Fruit fly (Drosophila melanogaster) whole organism, embryonic: ENCODE measurements around the gene BORCS6.
A peak's percentile ranks its signal among the peaks of the same experiment; 100 is the strongest.

ENCODE experiments used
- ATbp ChIP-seq: fragments of 200-800 bp; sonication (Bioruptor generic); optimal IDR thresholded peaks from 2 replicates; lab custom pipeline; 2017; ENCODE audit warnings: missing biosample characterization, mild to moderate bottlenecking, missing genetic modification characterization, missing genetic modification reagents
- Blimp-1 ChIP-seq: fragments of 200-800 bp; sonication (Bioruptor generic); optimal IDR thresholded peaks from 3 replicates; lab custom pipeline; 2018; ENCODE audit warnings: missing biosample characterization, missing genetic modification characterization, mild to moderate bottlenecking, moderate library complexity, missing genetic modification reagents
- CG10565 ChIP-seq: fragments of 200-800 bp; sonication (Bioruptor generic); optimal IDR thresholded peaks from 3 replicates; lab custom pipeline; 2016; ENCODE audit warnings: missing biosample characterization, mild to moderate bottlenecking, missing genetic modification characterization
- CG11504 ChIP-seq: fragments of 200-800 bp; sonication (Bioruptor generic); optimal IDR thresholded peaks from 3 replicates; lab custom pipeline; 2019; ENCODE audit warnings: missing biosample characterization, mild to moderate bottlenecking, missing genetic modification characterization, moderate library complexity
- CG12769 ChIP-seq: fragments of 200-800 bp; sonication (Bioruptor generic); optimal IDR thresholded peaks from 2 replicates; lab custom pipeline; 2019; ENCODE audit warnings: missing biosample characterization, mild to moderate bottlenecking, missing genetic modification characterization, moderate library complexity
- CG13894 ChIP-seq: fragments of 200-800 bp; sonication (Bioruptor generic); optimal IDR thresholded peaks from 3 replicates; lab custom pipeline; 2018; ENCODE audit warnings: missing biosample characterization, mild to moderate bottlenecking, missing genetic modification characterization, moderate library complexity
- CG14441 ChIP-seq: fragments of 200-800 bp; sonication (Bioruptor generic); IDR thresholded peaks from 2 replicates; pipeline ENCODE4 v1.3.6; 2022; ENCODE audit warnings: missing biosample characterization, missing genetic modification characterization
- CG15269 ChIP-seq: fragments of 200-800 bp; sonication (Bioruptor generic); optimal IDR thresholded peaks from 2 replicates; lab custom pipeline; 2018; ENCODE audit warnings: missing biosample characterization, mild to moderate bottlenecking, missing genetic modification characterization, moderate library complexity
- CG1529 ChIP-seq: fragments of 200-800 bp; sonication (Bioruptor generic); optimal IDR thresholded peaks from 3 replicates; lab custom pipeline; 2018; ENCODE audit warnings: missing biosample characterization, missing genetic modification characterization
- CG17186 ChIP-seq: fragments of 200-800 bp; sonication (Bioruptor generic); optimal IDR thresholded peaks from 3 replicates; lab custom pipeline; 2017; ENCODE audit warnings: missing biosample characterization, missing genetic modification reagents, missing genetic modification characterization
- CG30431 ChIP-seq: fragments of 200-800 bp; sonication (Bioruptor generic); optimal IDR thresholded peaks from 2 replicates; lab custom pipeline; 2017; ENCODE audit warnings: missing biosample characterization, missing genetic modification characterization
- CG3281 ChIP-seq: fragments of 200-800 bp; sonication (Bioruptor generic); optimal IDR thresholded peaks from 3 replicates; lab custom pipeline; 2017; ENCODE audit warnings: missing biosample characterization, mild to moderate bottlenecking, missing genetic modification characterization
- CG3407 ChIP-seq: fragments of 200-800 bp; sonication (Bioruptor generic); optimal IDR thresholded peaks from 2 replicates; lab custom pipeline; 2018; ENCODE audit warnings: missing biosample characterization, mild to moderate bottlenecking, missing genetic modification characterization
- CG3995 ChIP-seq: fragments of 200-800 bp; sonication (Bioruptor generic); optimal IDR thresholded peaks from 3 replicates; lab custom pipeline; 2016; ENCODE audit warnings: missing biosample characterization, missing genetic modification characterization
- CG4617 ChIP-seq: fragments of 200-800 bp; sonication (Bioruptor generic); optimal IDR thresholded peaks from 3 replicates; lab custom pipeline; 2016; ENCODE audit warnings: missing biosample characterization, missing genetic modification characterization, borderline replicate concordance
- CG6813 ChIP-seq: fragments of 200-800 bp; sonication (Bioruptor generic); optimal IDR thresholded peaks from 2 replicates; lab custom pipeline; 2017; ENCODE audit warnings: missing biosample characterization, missing genetic modification characterization, mild to moderate bottlenecking, moderate library complexity, missing genetic modification reagents
- D19A ChIP-seq: fragments of 200-800 bp; optimal IDR thresholded peaks from 3 replicates; lab custom pipeline; 2019; ENCODE audit warnings: missing biosample characterization, mild to moderate bottlenecking, missing genetic modification characterization, moderate library complexity
- Dad ChIP-seq: fragments of 200-800 bp; sonication (Bioruptor generic); optimal IDR thresholded peaks from 3 replicates; lab custom pipeline; 2016; ENCODE audit warnings: missing biosample characterization, missing genetic modification characterization
- Hand ChIP-seq: fragments of 200-800 bp; sonication (Bioruptor generic); optimal IDR thresholded peaks from 2 replicates; lab custom pipeline; 2017; ENCODE audit warnings: mild to moderate bottlenecking, missing biosample characterization, missing genetic modification reagents, missing genetic modification characterization
- Neu2 ChIP-seq: fragments of 200-800 bp; sonication (Bioruptor generic); optimal IDR thresholded peaks from 3 replicates; lab custom pipeline; 2016; ENCODE audit warnings: missing biosample characterization, missing genetic modification characterization, borderline replicate concordance
- Stat92E ChIP-seq, 3 experiments: fragments of >200 bp in 2 of 3; fragments of 200-800 bp in 1 of 3; sonication (Bioruptor generic) in 1 of 3; optimal IDR thresholded peaks; 2 replicates each; lab custom pipeline; 2017 to 2019; ENCODE audit warnings: missing biosample characterization in 3 of 3, missing genetic modification characterization in 3 of 3, mild to moderate bottlenecking in 1 of 3, moderate library complexity in 1 of 3
- bbx ChIP-seq: fragments of 200-800 bp; sonication (Bioruptor generic); IDR thresholded peaks from 2 replicates; pipeline ENCODE4 v1.3.6; 2022; ENCODE audit warnings: missing biosample characterization, missing genetic modification characterization; ENCODE audit not compliant: partially characterized antibody
- caup ChIP-seq: fragments of 200-800 bp; sonication (Bioruptor generic); optimal IDR thresholded peaks from 3 replicates; lab custom pipeline; 2017; ENCODE audit warnings: missing biosample characterization, mild to moderate bottlenecking, missing genetic modification characterization, moderate library complexity; ENCODE audit not compliant: severe bottlenecking
- chinmo ChIP-seq: fragments of 200-800 bp; sonication (Bioruptor generic); IDR thresholded peaks from 4 replicates; pipeline ENCODE4 v1.3.6; 2022; ENCODE audit warnings: missing biosample characterization, missing genetic modification characterization; ENCODE audit not compliant: partially characterized antibody
- croc ChIP-seq: fragments of 200-800 bp; sonication (Bioruptor generic); conservative IDR thresholded peaks from 3 replicates; pipeline ENCODE4 v1.3.6; 2022; ENCODE audit warnings: missing biosample characterization, missing genetic modification characterization
- crol ChIP-seq: fragments of 200-800 bp; sonication (Bioruptor generic); IDR thresholded peaks from 2 replicates; pipeline ENCODE4 v1.3.6; 2022; ENCODE audit warnings: missing biosample characterization, missing genetic modification characterization
- cwo ChIP-seq: fragments of 200-800 bp; sonication (Bioruptor generic); optimal IDR thresholded peaks from 3 replicates; lab custom pipeline; 2017; ENCODE audit warnings: missing biosample characterization, missing genetic modification characterization, mild to moderate bottlenecking, moderate library complexity, missing genetic modification reagents
- dysf ChIP-seq: fragments of 200-800 bp; sonication (Bioruptor generic); IDR thresholded peaks from 3 replicates; pipeline ENCODE4 v1.3.6; 2022; ENCODE audit warnings: missing biosample characterization, missing genetic modification characterization
- gcm ChIP-seq: fragments of 200-800 bp; sonication (Bioruptor generic); optimal IDR thresholded peaks from 2 replicates; lab custom pipeline; 2019; ENCODE audit warnings: missing biosample characterization, mild to moderate bottlenecking, missing genetic modification characterization, moderate library complexity
- klu ChIP-seq: fragments of 200-800 bp; sonication (Bioruptor generic); IDR thresholded peaks from 2 replicates; pipeline ENCODE4 v1.3.6; 2022; ENCODE audit warnings: missing biosample characterization, missing genetic modification characterization
- kni ChIP-seq: fragments of 200-800 bp; sonication (Bioruptor generic); optimal IDR thresholded peaks from 3 replicates; lab custom pipeline; 2017; ENCODE audit warnings: mild to moderate bottlenecking, missing biosample characterization, missing genetic modification reagents, missing genetic modification characterization
- mirr ChIP-seq: fragments of 200-800 bp; sonication (Bioruptor generic); optimal IDR thresholded peaks from 3 replicates; lab custom pipeline; 2018; ENCODE audit warnings: missing biosample characterization, mild to moderate bottlenecking, missing genetic modification characterization
- psq ChIP-seq: fragments of 200-800 bp; sonication (Bioruptor generic); optimal IDR thresholded peaks from 2 replicates; lab custom pipeline; 2017; ENCODE audit warnings: missing biosample characterization, missing genetic modification characterization
- row ChIP-seq: fragments of 200-800 bp; sonication (Bioruptor generic); IDR thresholded peaks from 3 replicates; pipeline ENCODE4 v1.3.6; 2022; ENCODE audit warnings: missing biosample characterization, missing genetic modification characterization
- sd ChIP-seq: fragments of 200-800 bp; sonication (Bioruptor generic); optimal IDR thresholded peaks from 3 replicates; lab custom pipeline; 2018; ENCODE audit warnings: missing biosample characterization, mild to moderate bottlenecking, missing genetic modification characterization, moderate library complexity

Gene BORCS6

dm6 chr3L:513656-514055, 27.0 kb upstream of the BORCS6 start:
- TF ChIP-seq mirr, result peak; percentile 30
- no peak for TF ChIP-seq CG30431
- 0 out of 3 replicates have a peak, but pooled peaks have one; percentile 26 for TF ChIP-seq dysf (GFP tag; lab: Robert Waterston, UW)
- TF ChIP-seq CG1529, result no peak
- TF ChIP-seq Dad (GFP tag; lab: Kevin White, UChicago), result no peak
- TF ChIP-seq cwo (GFP tag; lab: Kevin White, UChicago), result peak; percentile 41
- no peak for TF ChIP-seq psq
- TF ChIP-seq CG11504 (tag; lab: Kevin White, UChicago), result peak; percentile 52
- TF ChIP-seq crol (GFP tag; lab: Robert Waterston, UW), result peak; percentile 85
- peak; percentile 63 for TF ChIP-seq D19A (tag; lab: Kevin White, UChicago)
- TF ChIP-seq gcm (GFP tag; lab: Kevin White, UChicago), result no peak
- no peak for TF ChIP-seq CG6813
- no peak for TF ChIP-seq Neu2 (GFP tag; lab: Kevin White, UChicago)
- TF ChIP-seq caup (GFP tag; lab: Kevin White, UChicago), result peak; percentile 48
- peak; percentile 56 for TF ChIP-seq CG15269 (tag; lab: Kevin White, UChicago)
- no peak for TF ChIP-seq Stat92E (GFP tag; optimal IDR thresholded peaks at IDR 0.05; lab: Kevin White, UChicago)
- TF ChIP-seq sd, result peak; percentile 98
- peak; percentile 81 for TF ChIP-seq kni (GFP tag; lab: Kevin White, UChicago)
- no peak for TF ChIP-seq ATbp (GFP tag; lab: Kevin White, UChicago)
- no peak for TF ChIP-seq CG10565 (GFP tag; lab: Kevin White, UChicago)
- TF ChIP-seq CG3281 (GFP tag; lab: Kevin White, UChicago), result no peak
- no peak for TF ChIP-seq CG3995 (GFP tag; lab: Kevin White, UChicago)
- TF ChIP-seq CG12769 (tag; lab: Kevin White, UChicago), result peak; percentile 30
- no peak for TF ChIP-seq croc
- TF ChIP-seq CG13894 (tag; lab: Kevin White, UChicago), result peak; percentile 56
- TF ChIP-seq CG14441, result no peak
- TF ChIP-seq row (GFP tag; lab: Robert Waterston, UW), result 0 out of 3 replicates have a peak, but pooled peaks have one; percentile 11
- 0 out of 2 replicates have a peak, but pooled peaks have one; percentile 10 for TF ChIP-seq klu (GFP tag; lab: Robert Waterston, UW)
- no peak for TF ChIP-seq CG4617

- TF ChIP-seq chinmo, result no peak
- TF ChIP-seq bbx (GFP tag; lab: Robert Waterston, UW), result 0 out of 2 replicates have a peak, but pooled peaks have one; percentile 15
- TF ChIP-seq CG3407 (GFP tag; lab: Kevin White, UChicago), result no peak
- no peak for TF ChIP-seq Hand
- TF ChIP-seq CG15269 (tag; lab: Kevin White, UChicago), result no peak
- TF ChIP-seq, all 482 proteins: peak for 1
Observed at dm6 chr3L:515614-516013, 25.0 kb upstream of the BORCS6 start.

- TF ChIP-seq Blimp-1, result peak; percentile 91
- TF ChIP-seq CG17186 (GFP tag; lab: Kevin White, UChicago), result no peak
- peak; percentile 40; the same call in 1 of the 2 replicates for TF ChIP-seq crol (GFP tag; lab: Robert Waterston, UW)
Observed at dm6 chr3L:516544-516943, 24.1 kb upstream of the BORCS6 start.
